Fruit fly (Drosophila melanogaster): ENCODE measurements around the gene Pdp1.

dm6 chr3L:7879616-7880015, 12.4 kb upstream of the Pdp1 start:
- no peak for TF ChIP-seq exex (tag; optimal IDR thresholded peaks at IDR 0.05)
- TF ChIP-seq ci (GFP tag; IDR thresholded peaks at IDR 0.05): no peak
- TF ChIP-seq H15 (GFP tag; IDR thresholded peaks at IDR 0.05): no peak
- no peak for TF ChIP-seq Atf6 (GFP tag; IDR thresholded peaks at IDR 0.05)
- no peak for TF ChIP-seq NfI (GFP tag; optimal IDR thresholded peaks at IDR 0.05)
- no peak for TF ChIP-seq CG6854 (GFP tag; optimal IDR thresholded peaks at IDR 0.05)
- TF ChIP-seq CG12744 (GFP tag; optimal IDR thresholded peaks at IDR 0.05): no peak
- TF ChIP-seq CG1024 (GFP tag; IDR thresholded peaks at IDR 0.05): no peak
- no peak for TF ChIP-seq Ada2b (GFP tag; IDR thresholded peaks at IDR 0.05)
- TF ChIP-seq Spps (tag; optimal IDR thresholded peaks at IDR 0.05): no peak
- no peak for TF ChIP-seq D (optimal IDR thresholded peaks at IDR 0.05)
- TF ChIP-seq D (GFP tag; optimal IDR thresholded peaks at IDR 0.05): no peak
- no peak for TF ChIP-seq Lhr (GFP tag; optimal IDR thresholded peaks at IDR 0.05)
- no peak for TF ChIP-seq CG10565 (GFP tag; optimal IDR thresholded peaks at IDR 0.05)
- no peak for TF ChIP-seq aop (GFP tag; IDR thresholded peaks at IDR 0.05)
